Fruit fly (Drosophila melanogaster) whole organism, embryonic: ENCODE data around the gene CG9222.
A peak's percentile ranks its signal among the peaks of the same experiment; 100 is the strongest.

Experiments used
- Bgb ChIP-seq: fragments of 200-800 bp; sonication (Bioruptor generic); IDR thresholded peaks from 2 replicates; pipeline ENCODE4 v1.3.6; 2022; ENCODE audit warnings: missing biosample characterization, missing genetic modification characterization; ENCODE audit not compliant: partially characterized antibody
- Blimp-1 ChIP-seq: fragments of 200-800 bp; sonication (Bioruptor generic); optimal IDR thresholded peaks from 3 replicates; lab custom pipeline; 2018; ENCODE audit warnings: missing biosample characterization, missing genetic modification characterization, mild to moderate bottlenecking, moderate library complexity, missing genetic modification reagents
- CG10462 ChIP-seq: fragments of 200-800 bp; sonication (Bioruptor generic); optimal IDR thresholded peaks from 2 replicates; lab custom pipeline; 2016; ENCODE audit warnings: missing biosample characterization, missing genetic modification characterization
- CG11560 ChIP-seq: fragments of 200-800 bp; sonication (Bioruptor generic); IDR thresholded peaks from 3 replicates; pipeline ENCODE4 v1.3.6; 2022; ENCODE audit warnings: missing biosample characterization, missing genetic modification characterization
- CG11723 ChIP-seq: fragments of 200-800 bp; sonication (Bioruptor generic); optimal IDR thresholded peaks from 2 replicates; lab custom pipeline; 2017; ENCODE audit warnings: missing biosample characterization, mild to moderate bottlenecking, missing genetic modification characterization
- CG14860 ChIP-seq: fragments of 200-800 bp; sonication (Bioruptor generic); IDR thresholded peaks from 3 replicates; pipeline ENCODE4 v1.3.6; 2022; ENCODE audit warnings: missing biosample characterization, missing genetic modification characterization; ENCODE audit not compliant: partially characterized antibody
- CG15479 ChIP-seq: fragments of 200-800 bp; sonication (Bioruptor generic); optimal IDR thresholded peaks from 3 replicates; lab custom pipeline; 2019; ENCODE audit warnings: missing biosample characterization, mild to moderate bottlenecking, missing genetic modification characterization, moderate library complexity
- CG30020 ChIP-seq: fragments of 200-800 bp; optimal IDR thresholded peaks from 2 replicates; lab custom pipeline; 2019; ENCODE audit warnings: missing biosample characterization, mild to moderate bottlenecking, missing genetic modification characterization, moderate library complexity
- CG30403 ChIP-seq: fragments of 200-800 bp; sonication (Bioruptor generic); optimal IDR thresholded peaks from 3 replicates; lab custom pipeline; 2016; ENCODE audit warnings: missing biosample characterization, missing genetic modification characterization
- CG30431 ChIP-seq: fragments of 200-800 bp; sonication (Bioruptor generic); optimal IDR thresholded peaks from 2 replicates; lab custom pipeline; 2017; ENCODE audit warnings: missing biosample characterization, missing genetic modification characterization
- CG3838 ChIP-seq: fragments of 200-800 bp; sonication (Bioruptor generic); optimal IDR thresholded peaks from 3 replicates; lab custom pipeline; 2016; ENCODE audit warnings: missing biosample characterization, missing genetic modification characterization
- CG4617 ChIP-seq: fragments of 200-800 bp; sonication (Bioruptor generic); optimal IDR thresholded peaks from 3 replicates; lab custom pipeline; 2016; ENCODE audit warnings: missing biosample characterization, missing genetic modification characterization, borderline replicate concordance
- CG4820 ChIP-seq: fragments of 200-800 bp; sonication (Bioruptor generic); optimal IDR thresholded peaks from 3 replicates; lab custom pipeline; 2016; ENCODE audit warnings: missing biosample characterization, missing genetic modification characterization
- CG7745 ChIP-seq: fragments of 200-800 bp; sonication (Bioruptor generic); optimal IDR thresholded peaks from 2 replicates; lab custom pipeline; 2018; ENCODE audit warnings: missing biosample characterization, mild to moderate bottlenecking, missing genetic modification characterization, moderate library complexity
- Dad ChIP-seq: fragments of 200-800 bp; sonication (Bioruptor generic); optimal IDR thresholded peaks from 3 replicates; lab custom pipeline; 2016; ENCODE audit warnings: missing biosample characterization, missing genetic modification characterization
- Dll ChIP-seq: fragments of 200-800 bp; sonication (Bioruptor generic); IDR thresholded peaks from 4 replicates; pipeline ENCODE4 v1.3.6; 2022; ENCODE audit warnings: missing biosample characterization, missing genetic modification characterization; ENCODE audit not compliant: partially characterized antibody
- Drgx ChIP-seq: fragments of 200-800 bp; sonication (Bioruptor generic); IDR thresholded peaks from 2 replicates; pipeline ENCODE4 v1.3.6; 2022; ENCODE audit warnings: missing biosample characterization, missing genetic modification characterization
- HLH4C ChIP-seq: fragments of 200-800 bp; sonication (Bioruptor generic); IDR thresholded peaks from 3 replicates; pipeline ENCODE4 v1.3.6; 2022; ENCODE audit warnings: missing biosample characterization, missing genetic modification characterization; ENCODE audit not compliant: partially characterized antibody
- Med ChIP-seq: fragments of 200-800 bp; sonication (Bioruptor generic); peaks from one replicate; lab custom pipeline; 2016; ENCODE audit warnings: missing biosample characterization, missing genetic modification characterization, mild to moderate bottlenecking, inconsistent platforms, moderate library complexity
- NC2β ChIP-seq: fragments of 200-800 bp; sonication (Bioruptor generic); optimal IDR thresholded peaks from 2 replicates; lab custom pipeline; 2016; ENCODE audit warnings: missing biosample characterization, missing genetic modification characterization
- Rx ChIP-seq: fragments of 200-800 bp; sonication (Bioruptor generic); IDR thresholded peaks from 2 replicates; pipeline ENCODE4 v1.3.6; 2022; ENCODE audit warnings: missing biosample characterization, missing genetic modification characterization
- Spps ChIP-seq: fragments of 200-800 bp; sonication (Bioruptor generic); optimal IDR thresholded peaks from 2 replicates; lab custom pipeline; 2018; ENCODE audit warnings: missing biosample characterization, mild to moderate bottlenecking, missing genetic modification characterization
- Stat92E ChIP-seq, 3 experiments: fragments of >200 bp in 2 of 3; fragments of 200-800 bp in 1 of 3; sonication (Bioruptor generic) in 1 of 3; optimal IDR thresholded peaks; 2 replicates each; lab custom pipeline; 2017 to 2019; ENCODE audit warnings: missing biosample characterization in 3 of 3, missing genetic modification characterization in 3 of 3, mild to moderate bottlenecking in 1 of 3, moderate library complexity in 1 of 3
- ab ChIP-seq: fragments of 200-800 bp; sonication (Bioruptor generic); optimal IDR thresholded peaks from 2 replicates; lab custom pipeline; 2016; ENCODE audit warnings: missing biosample characterization, missing genetic modification characterization
- aop ChIP-seq: fragments of 200-800 bp; sonication (Bioruptor generic); IDR thresholded peaks from 2 replicates; pipeline ENCODE4 v1.3.6; 2022; ENCODE audit warnings: missing biosample characterization, missing genetic modification characterization
- cad ChIP-seq: fragments of >200 bp; optimal IDR thresholded peaks from 2 replicates; lab custom pipeline; 2017; ENCODE audit warnings: missing biosample characterization, missing genetic modification characterization
- croc ChIP-seq: fragments of 200-800 bp; sonication (Bioruptor generic); conservative IDR thresholded peaks from 3 replicates; pipeline ENCODE4 v1.3.6; 2022; ENCODE audit warnings: missing biosample characterization, missing genetic modification characterization
- crol ChIP-seq: fragments of 200-800 bp; sonication (Bioruptor generic); IDR thresholded peaks from 2 replicates; pipeline ENCODE4 v1.3.6; 2022; ENCODE audit warnings: missing biosample characterization, missing genetic modification characterization
- danr ChIP-seq: fragments of 200-800 bp; sonication (Bioruptor generic); IDR thresholded peaks from 2 replicates; pipeline ENCODE4 v1.3.6; 2022; ENCODE audit warnings: missing biosample characterization, missing genetic modification characterization
- gce ChIP-seq: fragments of 200-800 bp; sonication (Bioruptor generic); IDR thresholded peaks from 3 replicates; pipeline ENCODE4 v1.3.6; 2022; ENCODE audit warnings: missing biosample characterization, missing genetic modification characterization
- grn ChIP-seq: fragments of 200-800 bp; sonication (Bioruptor generic); optimal IDR thresholded peaks from 3 replicates; lab custom pipeline; 2017; ENCODE audit warnings: missing biosample characterization, missing genetic modification characterization
- hbn ChIP-seq: fragments of 200-800 bp; sonication (Bioruptor generic); IDR thresholded peaks from 2 replicates; pipeline ENCODE4 v1.3.6; 2022; ENCODE audit warnings: missing biosample characterization, missing genetic modification characterization; ENCODE audit not compliant: partially characterized antibody
- kni ChIP-seq: fragments of 200-800 bp; sonication (Bioruptor generic); optimal IDR thresholded peaks from 3 replicates; lab custom pipeline; 2017; ENCODE audit warnings: mild to moderate bottlenecking, missing biosample characterization, missing genetic modification reagents, missing genetic modification characterization
- p53 ChIP-seq: fragments of 200-800 bp; sonication (Bioruptor generic); optimal IDR thresholded peaks from 2 replicates; lab custom pipeline; 2016; ENCODE audit warnings: missing biosample characterization, missing genetic modification characterization
- prd ChIP-seq, 3 experiments: fragments of >200 bp in 2 of 3; fragments of 200-800 bp in 1 of 3; sonication (Bioruptor generic) in 1 of 3; optimal IDR thresholded peaks in 2 of 3; IDR thresholded peaks in 1 of 3; 2 replicates in 2 of 3; 3 replicates in 1 of 3; pipeline versions ENCODE4 v1.3.6 to Lab custom; 2017 to 2022; ENCODE audit warnings: missing biosample characterization in 1 of 3, missing genetic modification characterization in 1 of 3
- pros ChIP-seq: fragments of 200-800 bp; sonication (Bioruptor generic); optimal IDR thresholded peaks from 3 replicates; lab custom pipeline; 2019; ENCODE audit warnings: missing biosample characterization, mild to moderate bottlenecking, missing genetic modification characterization, moderate library complexity
- sens ChIP-seq: fragments of 200-800 bp; sonication (Bioruptor generic); peaks from one replicate; lab custom pipeline; 2016; ENCODE audit warnings: missing biosample characterization, missing genetic modification characterization
- sr ChIP-seq: fragments of 200-800 bp; sonication (Bioruptor generic); IDR thresholded peaks from 3 replicates; pipeline ENCODE4 v1.3.6; 2022; ENCODE audit warnings: missing biosample characterization, missing genetic modification characterization
- sug ChIP-seq: fragments of 200-800 bp; optimal IDR thresholded peaks from 2 replicates; lab custom pipeline; 2019; ENCODE audit warnings: missing biosample characterization, mild to moderate bottlenecking, missing genetic modification characterization, moderate library complexity
- tup ChIP-seq: fragments of 200-800 bp; sonication (Bioruptor generic); optimal IDR thresholded peaks from 2 replicates; lab custom pipeline; 2016; ENCODE audit warnings: missing biosample characterization, mild to moderate bottlenecking, missing genetic modification characterization, moderate library complexity
- twi ChIP-seq: fragments of 200-800 bp; optimal IDR thresholded peaks from 2 replicates; lab custom pipeline; 2019; ENCODE audit warnings: missing biosample characterization, mild to moderate bottlenecking, missing genetic modification characterization, moderate library complexity
- zfh1 ChIP-seq: fragments of 200-800 bp; sonication (Bioruptor generic); IDR thresholded peaks from 3 replicates; pipeline ENCODE4 v1.3.6; 2022; ENCODE audit warnings: missing biosample characterization, missing genetic modification characterization
- zfh2 ChIP-seq: fragments of 200-800 bp; sonication (Bioruptor generic); optimal IDR thresholded peaks from 2 replicates; lab custom pipeline; 2016; ENCODE audit warnings: missing biosample characterization, missing genetic modification characterization

The CG9222 gene

DNA sequence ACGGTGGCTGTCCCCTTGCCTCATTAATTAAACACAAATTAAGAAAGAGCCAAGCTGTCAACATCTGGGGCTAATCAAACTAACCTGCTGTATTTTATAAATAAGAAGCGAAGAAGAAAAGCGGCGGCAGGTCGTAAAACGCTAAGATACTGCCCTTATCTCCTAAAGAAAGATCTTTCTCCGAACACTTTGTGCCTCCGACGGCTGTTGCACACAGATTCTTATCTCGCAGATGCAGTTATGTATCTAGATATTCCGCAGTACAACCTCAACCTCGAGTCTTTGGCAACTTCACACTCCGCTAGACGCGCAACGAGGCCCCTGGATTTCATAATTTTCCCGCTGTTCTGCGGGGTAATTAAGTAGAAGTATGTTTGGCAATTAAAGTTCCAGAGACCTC is 49.2 kb downstream of the CG9222 start:
- TF ChIP-seq CG3838 (GFP tag; lab: Kevin White, UChicago) (no peak), pros (GFP tag; lab: Kevin White, UChicago) (peak; percentile 56), Rx (GFP tag; lab: Robert Waterston, UW) (no peak), sug (tag; lab: Kevin White, UChicago) (no peak), Spps (tag; lab: Kevin White, UChicago) (no peak), hbn (GFP tag; lab: Robert Waterston, UW) (no peak), CG30403 (no peak), ab (GFP tag; lab: Kevin White, UChicago) (no peak), CG11560 (tag; lab: Robert Waterston, UW) (no peak), sr (no peak), HLH4C (GFP tag; lab: Robert Waterston, UW) (0 out of 3 replicates have a peak, but pooled peaks have one; percentile 16), CG15479 (peak; percentile 82), CG30020 (tag; lab: Kevin White, UChicago) (no peak), aop (no peak), CG14860 (GFP tag; lab: Robert Waterston, UW) (no peak), twi (tag; lab: Kevin White, UChicago) (peak; percentile 56), cad (peak; percentile 23), Blimp-1 (peak; percentile 44), kni (peak; percentile 15), Dll (GFP tag; lab: Robert Waterston, UW) (0 out of 4 replicates have a peak, but pooled peaks have one; percentile 8), Bgb (no peak), CG10462 (GFP tag; lab: Kevin White, UChicago) (no peak), grn (GFP tag; lab: Kevin White, UChicago) (peak; percentile 89), crol (GFP tag; lab: Robert Waterston, UW) (peak; percentile 17; the same call in 1 of the 2 replicates), Drgx (no peak), Stat92E (GFP tag; optimal IDR thresholded peaks at IDR 0.05; lab: Kevin White, UChicago) (peak in 1 of 3 experiments; percentile 39), tup (GFP tag; lab: Kevin White, UChicago) (no peak), CG30431 (GFP tag; lab: Kevin White, UChicago) (no peak), danr (GFP tag; lab: Robert Waterston, UW) (no peak), prd (optimal IDR thresholded peaks at IDR 0.05; lab: Kevin White, UChicago) (no peak), prd (GFP tag; IDR thresholded peaks at IDR 0.05; lab: Robert Waterston, UW) (no peak), sens (GFP tag; lab: Kevin White, UChicago) (peak; percentile 22), Dad (no peak), croc (GFP tag; lab: Robert Waterston, UW) (no peak), CG4617 (GFP tag; lab: Kevin White, UChicago) (no peak), zfh1 (GFP tag; lab: Robert Waterston, UW) (0 out of 3 replicates have a peak, but pooled peaks have one; percentile 4), zfh2 (GFP tag; lab: Kevin White, UChicago) (no peak), NC2β (no peak), Med (GFP tag; lab: Kevin White, UChicago) (peak; percentile 12), gce (GFP tag; lab: Robert Waterston, UW) (no peak), CG7745 (tag; lab: Kevin White, UChicago) (peak; percentile 44), CG11723 (no peak), CG4820 (GFP tag; lab: Kevin White, UChicago) (no peak), p53 (GFP tag; lab: Kevin White, UChicago) (no peak)
- TF ChIP-seq, all 482 proteins: peak for 15
